2 fruit fly cellular contexts compared by ENCODE assay signal in genomic region chr3R:22330512-22331119, dm6.
TF ChIP-seq lines count a peak whose summit lies in the region.

Gene CG33721, plus strand, starts transcription at chr3R:22331069.

- no peak for TF ChIP-seq CTCF in whole organism, embryonic (GFP tag; optimal IDR thresholded peaks at IDR 0.05; lab: Kevin White, UChicago)

TF ChIP-seq in whole organism, embryonic, 481 proteins besides CTCF, POLR2A, EP300 and RAD21:
- TF ChIP-seq abd-A (tag; optimal IDR thresholded peaks at IDR 0.05; lab: Kevin White, UChicago) (peak; percentile 72), oc (tag; optimal IDR thresholded peaks at IDR 0.05; lab: Kevin White, UChicago) (peak; percentile 18), Awh (GFP tag; IDR thresholded peaks at IDR 0.05; lab: Robert Waterston, UW) (peak; percentile 72; the same call in 1 of the 2 replicates), wor (GFP tag; IDR thresholded peaks at IDR 0.05; lab: Robert Waterston, UW) (no peak), Ets65A (GFP tag; lab: Kevin White, UChicago) (peak; percentile 78), CG9817 (tag; optimal IDR thresholded peaks at IDR 0.05; lab: Kevin White, UChicago) (no peak), sd (tag; optimal IDR thresholded peaks at IDR 0.05; lab: Kevin White, UChicago) (peak; percentile 20), vvl (GFP tag; IDR thresholded peaks at IDR 0.05; lab: Robert Waterston, UW) (peak; percentile 83), Vsx1 (GFP tag; optimal IDR thresholded peaks at IDR 0.05; lab: Kevin White, UChicago) (peak; percentile 66), ara (GFP tag; IDR thresholded peaks at IDR 0.05; lab: Robert Waterston, UW) (no peak)

TF ChIP-seq in whole organism, prepupa, 60 proteins besides CTCF, POLR2A, EP300 and RAD21:
- TF ChIP-seq Eip78C (GFP tag; lab: Kevin White, UChicago) = peak; percentile 1
- no peak for TF ChIP-seq CG8119 (GFP tag; IDR thresholded peaks at IDR 0.05; lab: Robert Waterston, UW)
